Fruit fly (Drosophila melanogaster): ENCODE data around the gene mamo.

Gene mamo

dm6 chrX:13820310-13821038 is 169.9 kb downstream of the mamo start (continued):
- no peak; the same call in 1 of the 2 replicates for TF ChIP-seq CG14014 (GFP tag; IDR thresholded peaks at IDR 0.05)
- no peak for TF ChIP-seq wor (GFP tag; IDR thresholded peaks at IDR 0.05)
- no peak for TF ChIP-seq stc (GFP tag; IDR thresholded peaks at IDR 0.05)
- TF ChIP-seq HmgD (GFP tag; optimal IDR thresholded peaks at IDR 0.05), result no peak
- TF ChIP-seq dysf (GFP tag; IDR thresholded peaks at IDR 0.05), result 0 out of 3 replicates have a peak, but pooled peaks have one; percentile 25
- 0 out of 3 replicates have a peak, but pooled peaks have one; percentile 25 for TF ChIP-seq so (GFP tag; IDR thresholded peaks at IDR 0.05)
- TF ChIP-seq hbn (GFP tag; IDR thresholded peaks at IDR 0.05; ENCODE audit: partially characterized antibody), result no peak
- TF ChIP-seq BEAF-32 (GFP tag; optimal IDR thresholded peaks at IDR 0.05), result no peak
- TF ChIP-seq Kr (GFP tag; optimal IDR thresholded peaks at IDR 0.05), result no peak
- TF ChIP-seq CrebB (tag; optimal IDR thresholded peaks at IDR 0.05), result no peak
- TF ChIP-seq maf-S (GFP tag; optimal IDR thresholded peaks at IDR 0.05), result no peak
- TF ChIP-seq YL-1 (GFP tag; optimal IDR thresholded peaks at IDR 0.05), result no peak
- peak; percentile 42 for TF ChIP-seq CG3407 (GFP tag; optimal IDR thresholded peaks at IDR 0.05)
- TF ChIP-seq NFAT (GFP tag; IDR thresholded peaks at IDR 0.05), result no peak
- TF ChIP-seq CG15269 (tag; optimal IDR thresholded peaks at IDR 0.05), result peak; percentile 43
- TF ChIP-seq CG17359 (tag; optimal IDR thresholded peaks at IDR 0.05), result peak; percentile 21
- no peak for TF ChIP-seq sd (tag; optimal IDR thresholded peaks at IDR 0.05)
- no peak for TF ChIP-seq Vsx1 (GFP tag; optimal IDR thresholded peaks at IDR 0.05)
- no peak for TF ChIP-seq CG34422 (GFP tag; IDR thresholded peaks at IDR 0.05)
- TF ChIP-seq z (GFP tag; IDR thresholded peaks at IDR 0.05), result peak; percentile 80
- no peak for TF ChIP-seq Ssrp (tag; optimal IDR thresholded peaks at IDR 0.05)
- no peak for TF ChIP-seq Hmr (GFP tag; optimal IDR thresholded peaks at IDR 0.05)
- TF ChIP-seq pb (GFP tag; optimal IDR thresholded peaks at IDR 0.05), result no peak
- no peak for TF ChIP-seq CG3163 (GFP tag; optimal IDR thresholded peaks at IDR 0.05)
- TF ChIP-seq cwo (GFP tag; optimal IDR thresholded peaks at IDR 0.05), result peak; percentile 6
- TF ChIP-seq CG43689 (GFP tag; IDR thresholded peaks at IDR 0.05), result no peak
- TF ChIP-seq CG2202 (tag; optimal IDR thresholded peaks at IDR 0.05), result peak; percentile 4
- no peak for TF ChIP-seq CG3838 (GFP tag; optimal IDR thresholded peaks at IDR 0.05)
- no peak for TF ChIP-seq chn (GFP tag; optimal IDR thresholded peaks at IDR 0.05)
- TF ChIP-seq CG18599 (GFP tag; optimal IDR thresholded peaks at IDR 0.05), result peak; percentile 29
- TF ChIP-seq bsh (GFP tag; optimal IDR thresholded peaks at IDR 0.05), result peak in 1 of 2 experiments; percentile 21
- TF ChIP-seq CG10431 (GFP tag; optimal IDR thresholded peaks at IDR 0.05), result no peak
- no peak for TF ChIP-seq CG12155 (GFP tag; optimal IDR thresholded peaks at IDR 0.05)
- TF ChIP-seq CG10959 (GFP tag; IDR thresholded peaks at IDR 0.05), result no peak
- no peak for TF ChIP-seq twi (tag; optimal IDR thresholded peaks at IDR 0.05)
- TF ChIP-seq CG12744 (GFP tag; optimal IDR thresholded peaks at IDR 0.05), result no peak
- TF ChIP-seq Max (GFP tag; optimal IDR thresholded peaks at IDR 0.05), result no peak
- no peak for TF ChIP-seq tna (GFP tag; IDR thresholded peaks at IDR 0.05; ENCODE audit: partially characterized antibody)
- no peak for TF ChIP-seq yki (optimal IDR thresholded peaks at IDR 0.05)
- no peak for TF ChIP-seq fd102C (GFP tag; optimal IDR thresholded peaks at IDR 0.05)
- TF ChIP-seq Nf-YB (GFP tag; optimal IDR thresholded peaks at IDR 0.05), result no peak
- no peak for TF ChIP-seq Lim3 (GFP tag; IDR thresholded peaks at IDR 0.05)
- TF ChIP-seq kah (GFP tag; optimal IDR thresholded peaks at IDR 0.05), result no peak
- no peak for TF ChIP-seq TFAM (GFP tag; optimal IDR thresholded peaks at IDR 0.05)
- TF ChIP-seq CG12236 (GFP tag; optimal IDR thresholded peaks at IDR 0.05), result no peak
- no peak for TF ChIP-seq CG12769 (tag; optimal IDR thresholded peaks at IDR 0.05)
- TF ChIP-seq dan (GFP tag; IDR thresholded peaks at IDR 0.05), result no peak
- TF ChIP-seq CoRest (tag; optimal IDR thresholded peaks at IDR 0.05), result peak; percentile 39
- no peak for TF ChIP-seq Dip3 (GFP tag; optimal IDR thresholded peaks at IDR 0.05)
- TF ChIP-seq CG34376 (GFP tag; optimal IDR thresholded peaks at IDR 0.05), result no peak

All from whole organism, embryonic.